Fruit fly (Drosophila melanogaster): Measurements from ENCODE around the gene Ssb-c31a.

DNA sequence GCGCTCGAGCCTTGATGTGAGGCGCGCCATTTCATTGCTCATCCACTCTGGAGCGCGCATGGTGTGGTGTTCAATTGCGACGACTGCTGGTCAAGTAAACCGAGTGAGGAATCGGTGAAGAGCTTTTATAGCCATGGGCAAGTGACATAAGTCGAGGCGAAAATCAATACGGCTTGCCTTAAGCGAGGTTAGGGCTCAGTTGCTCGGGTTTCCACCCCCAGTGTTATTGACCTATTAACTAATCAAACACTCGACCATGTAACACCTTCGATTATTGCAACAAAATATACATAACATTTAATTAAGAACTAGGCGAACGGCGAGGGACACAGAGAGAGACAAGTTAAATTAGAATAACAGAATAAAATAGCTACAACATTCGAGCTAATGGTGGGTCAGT lies 20.5 kb upstream of the Ssb-c31a start, which contains the start of gene CG34134:
- no peak for TF ChIP-seq CG8478 (optimal IDR thresholded peaks at IDR 0.05)
- no peak for TF ChIP-seq CTCF (optimal IDR thresholded peaks at IDR 0.05)

All from S2 (cell line).